Fruit fly (Drosophila melanogaster): Measurements from ENCODE around the gene CG8677.

The CG8677 gene

dm6 chr2L:21202702-21203101, 18.4 kb upstream of the CG8677 start, which contains the start of gene CG31988:
Gene CG31988 (minus strand): TSS chr2L:21202802.
- TF ChIP-seq Myc (optimal IDR thresholded peaks at IDR 0.05) (no peak), h (optimal IDR thresholded peaks at IDR 0.05) (no peak), ttk (optimal IDR thresholded peaks at IDR 0.05) (no peak), Sin3A (optimal IDR thresholded peaks at IDR 0.05) (no peak), insv (optimal IDR thresholded peaks at IDR 0.05) (no peak), psq (optimal IDR thresholded peaks at IDR 0.05) (no peak)

DNA sequence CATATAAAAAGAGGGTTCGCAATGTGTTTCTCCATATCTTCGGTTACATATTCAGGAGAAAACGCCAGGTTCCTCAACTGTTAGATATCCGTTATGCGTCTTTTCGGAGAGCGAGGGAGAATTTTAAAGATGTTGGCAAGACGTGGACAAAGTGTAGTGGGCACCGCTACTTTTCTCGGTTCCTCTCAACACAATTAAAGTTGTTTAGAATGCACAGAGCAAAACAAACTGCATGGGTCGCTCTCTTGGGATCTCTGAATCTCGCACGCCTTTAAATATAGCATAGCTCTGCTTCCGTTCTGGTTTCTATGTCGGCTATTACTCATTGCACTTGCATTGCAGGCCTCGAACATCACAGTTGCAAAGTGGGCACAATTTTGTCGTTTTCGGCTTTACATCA, 14.9 kb upstream of the CG8677 start, which contains the start of gene clumsy:
Gene clumsy (plus strand): TSS at position 301 of the 400 bp plus-strand sequence.
- TF ChIP-seq insv (optimal IDR thresholded peaks at IDR 0.05) = no peak
- no peak for TF ChIP-seq ttk (optimal IDR thresholded peaks at IDR 0.05)
- TF ChIP-seq h (optimal IDR thresholded peaks at IDR 0.05) = no peak
- TF ChIP-seq Sin3A (optimal IDR thresholded peaks at IDR 0.05) = no peak
- TF ChIP-seq Myc (optimal IDR thresholded peaks at IDR 0.05) = no peak
- no peak for TF ChIP-seq psq (optimal IDR thresholded peaks at IDR 0.05)

DNA sequence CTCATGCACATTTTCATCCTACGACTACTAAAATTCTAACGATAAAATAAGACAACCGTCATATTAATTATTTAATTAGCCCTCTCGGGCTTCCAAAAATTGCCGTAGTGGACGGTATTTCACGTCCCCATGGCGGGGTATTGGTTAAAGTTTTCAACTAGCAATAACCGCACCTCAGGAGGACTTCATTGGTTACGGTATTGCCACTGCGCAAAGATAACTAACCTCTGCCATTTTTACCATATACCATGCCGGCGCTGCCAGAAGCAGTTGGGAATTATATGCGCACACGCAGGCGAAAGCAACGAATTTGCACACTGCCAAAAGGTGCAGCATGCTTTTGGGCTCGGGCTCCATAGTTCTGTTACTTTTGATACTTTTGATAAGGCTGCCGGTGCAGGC, 6.2 kb upstream of the CG8677 start:
- TF ChIP-seq Sin3A (optimal IDR thresholded peaks at IDR 0.05) = no peak
- TF ChIP-seq psq (optimal IDR thresholded peaks at IDR 0.05) = no peak

dm6 chr2L:21218240-21218911, 2.7 kb upstream of the CG8677 start, which contains the start of gene CG8679:
Gene CG8679 (minus strand): TSS chr2L:21218544.
- no peak for TF ChIP-seq insv (optimal IDR thresholded peaks at IDR 0.05)
- TF ChIP-seq Sin3A (optimal IDR thresholded peaks at IDR 0.05) = no peak
- no peak for TF ChIP-seq psq (optimal IDR thresholded peaks at IDR 0.05)
- TF ChIP-seq ttk (optimal IDR thresholded peaks at IDR 0.05) = no peak

DNA sequence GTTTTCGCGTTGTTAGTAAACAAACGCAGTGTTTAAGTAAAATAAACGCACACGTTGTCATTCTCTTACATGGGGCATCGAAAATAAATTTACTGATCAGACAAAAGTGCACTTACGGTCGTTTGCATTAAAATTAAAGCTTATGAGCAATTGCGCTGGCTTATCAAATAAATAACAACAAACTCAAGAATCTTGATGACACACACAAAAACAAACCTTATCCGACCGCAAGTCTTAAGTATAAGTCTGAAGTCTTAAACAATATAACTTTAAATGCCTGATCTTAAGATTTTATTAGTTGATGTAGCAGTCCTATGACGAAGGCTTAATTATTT, 2.2 kb upstream of the CG8677 start:
- no peak for TF ChIP-seq Myc (optimal IDR thresholded peaks at IDR 0.05)
- no peak for TF ChIP-seq psq (optimal IDR thresholded peaks at IDR 0.05)
- no peak for TF ChIP-seq h (optimal IDR thresholded peaks at IDR 0.05)
- TF ChIP-seq Sin3A (optimal IDR thresholded peaks at IDR 0.05) = no peak
- TF ChIP-seq insv (optimal IDR thresholded peaks at IDR 0.05) = no peak
- no peak for TF ChIP-seq ttk (optimal IDR thresholded peaks at IDR 0.05)

DNA sequence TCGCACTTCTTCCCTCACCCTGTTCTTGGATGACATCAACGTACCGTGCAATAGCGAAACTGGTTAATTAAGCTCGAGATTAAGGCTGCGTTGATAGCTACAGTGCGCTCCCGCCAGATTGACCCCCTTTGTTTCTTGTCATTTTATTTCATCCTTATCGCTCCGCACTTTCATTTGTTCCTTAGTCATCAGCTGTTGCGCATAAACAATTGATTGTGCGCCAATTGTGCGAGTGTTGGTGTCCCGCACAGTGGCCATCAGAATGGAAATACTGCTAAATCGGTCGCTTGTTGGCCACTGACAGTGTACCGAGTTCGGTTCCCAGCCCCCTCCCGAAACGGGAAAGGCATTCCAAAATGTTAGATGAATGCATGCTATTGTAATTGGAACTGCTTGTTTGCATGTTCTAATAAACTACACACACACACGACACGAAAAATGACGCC, 1.4 kb upstream of the CG8677 start:
- TF ChIP-seq psq (optimal IDR thresholded peaks at IDR 0.05) (no peak), Myc (optimal IDR thresholded peaks at IDR 0.05) (no peak), ttk (optimal IDR thresholded peaks at IDR 0.05) (no peak), h (optimal IDR thresholded peaks at IDR 0.05) (no peak), insv (optimal IDR thresholded peaks at IDR 0.05) (no peak), Sin3A (optimal IDR thresholded peaks at IDR 0.05) (no peak)

dm6 chr2L:21220396-21220795, 716 bp upstream of the CG8677 start, which contains the start of gene Atg18b:
Gene Atg18b (minus strand): TSS chr2L:21220572.
- TF ChIP-seq h (optimal IDR thresholded peaks at IDR 0.05) (no peak), insv (optimal IDR thresholded peaks at IDR 0.05) (no peak), ttk (optimal IDR thresholded peaks at IDR 0.05) (no peak), psq (optimal IDR thresholded peaks at IDR 0.05) (no peak), Sin3A (optimal IDR thresholded peaks at IDR 0.05) (no peak), Myc (optimal IDR thresholded peaks at IDR 0.05) (no peak)

- TF ChIP-seq Myc (optimal IDR thresholded peaks at IDR 0.05) = no peak
- no peak for TF ChIP-seq ttk (optimal IDR thresholded peaks at IDR 0.05)
- no peak for TF ChIP-seq Sin3A (optimal IDR thresholded peaks at IDR 0.05)
- TF ChIP-seq h (optimal IDR thresholded peaks at IDR 0.05) = no peak
- no peak for TF ChIP-seq psq (optimal IDR thresholded peaks at IDR 0.05)
- TF ChIP-seq insv (optimal IDR thresholded peaks at IDR 0.05) = no peak
These were observed 666 bp downstream of the CG8677 start for dm6 chr2L:21221778-21222177.

DNA sequence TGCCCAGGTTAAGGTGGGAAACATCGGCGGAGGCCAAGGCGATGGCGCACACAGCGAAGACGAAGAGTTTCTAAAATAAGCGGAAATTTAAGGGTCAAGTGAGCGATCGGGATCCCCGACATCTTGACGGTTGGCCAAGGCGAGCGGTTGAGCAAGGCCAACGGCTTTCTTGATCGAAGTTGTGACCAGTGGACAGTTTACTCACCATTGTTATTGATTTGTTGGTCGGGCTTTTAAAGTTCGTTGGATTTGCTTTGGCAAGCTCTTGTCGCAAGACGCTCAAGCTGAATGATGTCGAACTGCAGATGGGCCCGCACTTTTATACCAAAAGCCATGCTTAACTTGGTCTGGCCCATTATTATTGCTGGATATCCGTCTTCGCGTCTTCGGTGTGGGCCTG, 12.3 kb downstream of the CG8677 start:
- TF ChIP-seq h (optimal IDR thresholded peaks at IDR 0.05) = no peak
- TF ChIP-seq ttk (optimal IDR thresholded peaks at IDR 0.05) = no peak
- no peak for TF ChIP-seq Myc (optimal IDR thresholded peaks at IDR 0.05)
- no peak for TF ChIP-seq Sin3A (optimal IDR thresholded peaks at IDR 0.05)
- TF ChIP-seq insv (optimal IDR thresholded peaks at IDR 0.05) = no peak
- TF ChIP-seq psq (optimal IDR thresholded peaks at IDR 0.05) = no peak

- no peak for TF ChIP-seq insv (optimal IDR thresholded peaks at IDR 0.05)
- no peak for TF ChIP-seq h (optimal IDR thresholded peaks at IDR 0.05)
- TF ChIP-seq psq (optimal IDR thresholded peaks at IDR 0.05) = no peak
- TF ChIP-seq Sin3A (optimal IDR thresholded peaks at IDR 0.05) = no peak
- no peak for TF ChIP-seq Myc (optimal IDR thresholded peaks at IDR 0.05)
- no peak for TF ChIP-seq ttk (optimal IDR thresholded peaks at IDR 0.05)
These were observed 13.4 kb downstream of the CG8677 start for dm6 chr2L:21234388-21234984.

dm6 chr2L:21235463-21235862, 14.4 kb downstream of the CG8677 start:
- TF ChIP-seq ttk (optimal IDR thresholded peaks at IDR 0.05) = no peak
- TF ChIP-seq Sin3A (optimal IDR thresholded peaks at IDR 0.05) = no peak
- TF ChIP-seq psq (optimal IDR thresholded peaks at IDR 0.05) = no peak
- TF ChIP-seq h (optimal IDR thresholded peaks at IDR 0.05) = no peak
- no peak for TF ChIP-seq Myc (optimal IDR thresholded peaks at IDR 0.05)
- no peak for TF ChIP-seq insv (optimal IDR thresholded peaks at IDR 0.05)

- TF ChIP-seq insv (optimal IDR thresholded peaks at IDR 0.05) (no peak), h (optimal IDR thresholded peaks at IDR 0.05) (no peak), psq (optimal IDR thresholded peaks at IDR 0.05) (no peak), ttk (optimal IDR thresholded peaks at IDR 0.05) (no peak), Sin3A (optimal IDR thresholded peaks at IDR 0.05) (no peak)
These were observed 15.5 kb downstream of the CG8677 start, which contains the start of gene CG31626 for dm6 chr2L:21236633-21237032. Gene CG31626 (minus strand): TSS chr2L:21236733.
